Fruit fly (Drosophila melanogaster): Measurements from ENCODE around the gene MED6.

MED6 gene

DNA sequence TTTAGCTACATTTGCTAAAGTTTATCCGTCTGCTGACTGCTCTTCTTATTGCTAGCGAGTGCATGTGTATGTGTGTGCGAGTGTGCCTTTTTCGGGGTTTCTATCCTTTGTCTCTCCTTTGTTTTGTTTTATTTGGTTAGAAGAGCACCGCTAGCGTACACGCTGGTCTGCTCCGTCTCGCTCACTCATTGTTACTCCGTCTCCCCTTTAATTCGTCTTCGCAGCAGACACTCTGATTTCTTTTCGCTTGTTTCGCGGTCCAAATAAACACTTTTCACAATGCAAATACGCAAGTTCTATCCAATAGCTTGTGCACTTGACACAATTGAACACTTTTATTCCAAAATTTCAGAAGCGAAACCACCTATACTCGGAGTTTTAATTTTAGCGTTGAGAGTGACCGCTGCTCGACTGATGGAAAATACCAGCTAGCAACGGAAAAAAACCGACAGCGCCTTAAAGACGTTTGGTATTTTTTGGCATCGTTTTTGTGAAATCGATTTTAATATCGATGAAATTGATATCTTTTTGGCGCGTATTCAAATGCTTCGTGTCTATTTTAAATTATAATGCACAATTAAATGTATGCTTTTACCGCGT, 40.3 kb upstream of the MED6 start, which contains the start of gene FBXO11 (continued):
- TF ChIP-seq CG3065 (GFP tag; optimal IDR thresholded peaks at IDR 0.05) (no peak), tx (GFP tag; optimal IDR thresholded peaks at IDR 0.05) (no peak), HmgD (GFP tag; optimal IDR thresholded peaks at IDR 0.05) (peak; percentile 75), BtbVII (GFP tag; optimal IDR thresholded peaks at IDR 0.05) (peak; percentile 30), Hand (GFP tag; optimal IDR thresholded peaks at IDR 0.05) (no peak), pfk (GFP tag; optimal IDR thresholded peaks at IDR 0.05) (no peak), CG11247 (GFP tag; IDR thresholded peaks at IDR 0.05) (no peak), CG11456 (GFP tag; IDR thresholded peaks at IDR 0.05) (no peak), CG3838 (GFP tag; optimal IDR thresholded peaks at IDR 0.05) (no peak), TFAM (GFP tag; optimal IDR thresholded peaks at IDR 0.05) (no peak), CG10274 (GFP tag; optimal IDR thresholded peaks at IDR 0.05) (no peak), CG8290 (GFP tag; optimal IDR thresholded peaks at IDR 0.05) (peak; percentile 7), CG8290 (tag; optimal IDR thresholded peaks at IDR 0.05) (no peak), Gsc (GFP tag; IDR thresholded peaks at IDR 0.05) (no peak), tll (GFP tag; optimal IDR thresholded peaks at IDR 0.05) (peak in 1 of 2 experiments; percentile 41), Hsf (GFP tag; optimal IDR thresholded peaks at IDR 0.05) (no peak), CG16863 (GFP tag; optimal IDR thresholded peaks at IDR 0.05) (no peak), tna (GFP tag; IDR thresholded peaks at IDR 0.05; ENCODE audit: partially characterized antibody) (no peak), Ada2b (GFP tag; IDR thresholded peaks at IDR 0.05) (no peak), Mad (GFP tag; optimal IDR thresholded peaks at IDR 0.05) (no peak), al (GFP tag; IDR thresholded peaks at IDR 0.05) (no peak), Adf1 (GFP tag; IDR thresholded peaks at IDR 0.05) (no peak), Dfd (GFP tag; optimal IDR thresholded peaks at IDR 0.05) (no peak), Dad (GFP tag; optimal IDR thresholded peaks at IDR 0.05) (no peak), Kr (GFP tag; optimal IDR thresholded peaks at IDR 0.05) (no peak), CG5180 (GFP tag; optimal IDR thresholded peaks at IDR 0.05) (no peak), insv (GFP tag; optimal IDR thresholded peaks at IDR 0.05) (peak in 1 of 2 experiments; percentile 15), her (GFP tag; optimal IDR thresholded peaks at IDR 0.05) (peak; percentile 1), Bdp1 (GFP tag; optimal IDR thresholded peaks at IDR 0.05) (no peak), B-H2 (GFP tag; optimal IDR thresholded peaks at IDR 0.05) (no peak), Ets65A (GFP tag) (no peak), maf-S (GFP tag; optimal IDR thresholded peaks at IDR 0.05) (no peak), Opbp (GFP tag; IDR thresholded peaks at IDR 0.05; ENCODE audit: partially characterized antibody) (0 out of 3 replicates have a peak, but pooled peaks have one; percentile 34), sisA (GFP tag; IDR thresholded peaks at IDR 0.05) (no peak), CG7271 (tag; optimal IDR thresholded peaks at IDR 0.05) (no peak), sob (GFP tag; IDR thresholded peaks at IDR 0.05) (no peak), E2f2 (GFP tag; IDR thresholded peaks at IDR 0.05) (peak; percentile 95), CG8944 (GFP tag; optimal IDR thresholded peaks at IDR 0.05) (no peak), ap (GFP tag; IDR thresholded peaks at IDR 0.05) (no peak), CG18011 (GFP tag; optimal IDR thresholded peaks at IDR 0.05) (no peak), wek (GFP tag; optimal IDR thresholded peaks at IDR 0.05) (peak; percentile 23), chif (GFP tag; optimal IDR thresholded peaks at IDR 0.05) (no peak), Dp (GFP tag; optimal IDR thresholded peaks at IDR 0.05) (peak; percentile 94), Sox102F (GFP tag; optimal IDR thresholded peaks at IDR 0.05) (no peak), CG12299 (tag; optimal IDR thresholded peaks at IDR 0.05) (no peak), Fer2 (tag; optimal IDR thresholded peaks at IDR 0.05) (no peak), ranshi (GFP tag; IDR thresholded peaks at IDR 0.05) (no peak), CG12769 (tag; optimal IDR thresholded peaks at IDR 0.05) (no peak), CG9817 (tag; optimal IDR thresholded peaks at IDR 0.05) (no peak), NFAT (GFP tag; IDR thresholded peaks at IDR 0.05) (no peak), CG1832 (GFP tag; optimal IDR thresholded peaks at IDR 0.05) (peak; percentile 93)
